Fruit fly (Drosophila melanogaster): ENCODE results near the gene Sirt7.

The Sirt7 gene

dm6 chr3R:29055710-29056109 is at the start of gene Sirt7:
Sirt7 (plus strand) TSS chr3R:29055927.
- TF ChIP-seq CG11617 (GFP tag; optimal IDR thresholded peaks at IDR 0.05) (peak; percentile 11), bab1 (GFP tag; optimal IDR thresholded peaks at IDR 0.05) (no peak), Mnt (GFP tag; optimal IDR thresholded peaks at IDR 0.05) (peak; percentile 5), CG7045 (GFP tag; optimal IDR thresholded peaks at IDR 0.05) (no peak), cic (GFP tag; optimal IDR thresholded peaks at IDR 0.05) (no peak), CG33017 (tag; optimal IDR thresholded peaks at IDR 0.05) (peak; percentile 13), CG7101 (tag; optimal IDR thresholded peaks at IDR 0.05) (no peak), kay (GFP tag; ENCODE audit: borderline replicate concordance) (no peak), CG12768 (GFP tag; optimal IDR thresholded peaks at IDR 0.05) (no peak), CG5204 (GFP tag; optimal IDR thresholded peaks at IDR 0.05) (no peak)

dm6 chr3R:29011144-29011543 is 44.6 kb upstream of the Sirt7 start:
- no peak for TF ChIP-seq Hr96 (GFP tag; optimal IDR thresholded peaks at IDR 0.05)
- TF ChIP-seq ovo (GFP tag; optimal IDR thresholded peaks at IDR 0.05) = no peak
- TF ChIP-seq toe (GFP tag; optimal IDR thresholded peaks at IDR 0.05) = no peak
- no peak for TF ChIP-seq kay (GFP tag; ENCODE audit: borderline replicate concordance)
- no peak for TF ChIP-seq CG14711 (tag; optimal IDR thresholded peaks at IDR 0.05)
- TF ChIP-seq CG5204 (GFP tag; optimal IDR thresholded peaks at IDR 0.05) = no peak
- TF ChIP-seq cnc (optimal IDR thresholded peaks at IDR 0.05) = no peak
- no peak for TF ChIP-seq CG12768 (GFP tag; optimal IDR thresholded peaks at IDR 0.05)
- TF ChIP-seq CG7101 (tag; optimal IDR thresholded peaks at IDR 0.05) = no peak
- no peak for TF ChIP-seq cic (GFP tag; optimal IDR thresholded peaks at IDR 0.05)
- TF ChIP-seq CG1620 (GFP tag; optimal IDR thresholded peaks at IDR 0.05) = no peak
- no peak for TF ChIP-seq Crg-1 (GFP tag; optimal IDR thresholded peaks at IDR 0.05)
- no peak for TF ChIP-seq pad (GFP tag; optimal IDR thresholded peaks at IDR 0.05)

- no peak for TF ChIP-seq pad (GFP tag; optimal IDR thresholded peaks at IDR 0.05)
- no peak for TF ChIP-seq toe (GFP tag; optimal IDR thresholded peaks at IDR 0.05)
- TF ChIP-seq Mnt (GFP tag; optimal IDR thresholded peaks at IDR 0.05) = no peak
- no peak for TF ChIP-seq ovo (GFP tag; optimal IDR thresholded peaks at IDR 0.05)
- TF ChIP-seq cnc (optimal IDR thresholded peaks at IDR 0.05) = no peak
Measured at dm6 chr3R:29020366-29020765, 35.4 kb upstream of the Sirt7 start, which contains the start of gene wat. wat (minus strand) TSS chr3R:29020406.

DNA sequence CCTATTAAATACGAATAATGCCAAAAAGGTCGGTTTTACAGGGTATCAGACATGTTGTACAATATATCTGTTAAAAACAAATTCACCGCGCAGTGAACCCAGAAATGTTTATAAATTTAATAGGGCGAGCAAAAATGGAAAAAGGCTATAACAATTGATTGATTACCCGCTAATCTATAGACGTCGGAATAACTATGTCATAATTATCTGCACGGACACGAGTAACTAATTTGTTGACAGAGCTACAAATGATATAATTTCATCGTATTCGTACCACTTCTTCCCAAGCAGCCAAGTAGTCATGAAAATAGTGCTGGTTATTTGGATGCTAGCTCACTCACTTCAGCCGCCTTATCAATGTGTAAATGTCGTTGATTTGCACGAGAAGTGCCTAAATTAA is 31.1 kb upstream of the Sirt7 start, which contains the start of gene CG14518:
CG14518 (plus strand) TSS at position 301 of the 400 bp plus-strand sequence.
- no peak for TF ChIP-seq CG11617 (GFP tag; optimal IDR thresholded peaks at IDR 0.05)
- no peak for TF ChIP-seq Hr96 (GFP tag; optimal IDR thresholded peaks at IDR 0.05)
- no peak for TF ChIP-seq CG33017 (tag; optimal IDR thresholded peaks at IDR 0.05)
- TF ChIP-seq CG14711 (tag; optimal IDR thresholded peaks at IDR 0.05) = no peak
- TF ChIP-seq Clk (GFP tag; optimal IDR thresholded peaks at IDR 0.05) = no peak
- TF ChIP-seq kay (GFP tag; ENCODE audit: borderline replicate concordance) = no peak
- TF ChIP-seq cic (GFP tag; optimal IDR thresholded peaks at IDR 0.05) = no peak
- no peak for TF ChIP-seq toe (GFP tag; optimal IDR thresholded peaks at IDR 0.05)
- no peak for TF ChIP-seq CG7045 (GFP tag; optimal IDR thresholded peaks at IDR 0.05)
- no peak for TF ChIP-seq CG1620 (GFP tag; optimal IDR thresholded peaks at IDR 0.05)
- TF ChIP-seq Crg-1 (GFP tag; optimal IDR thresholded peaks at IDR 0.05) = no peak
- TF ChIP-seq tj (GFP tag; optimal IDR thresholded peaks at IDR 0.05) = no peak
- no peak for TF ChIP-seq pad (GFP tag; optimal IDR thresholded peaks at IDR 0.05)
- TF ChIP-seq CG7101 (tag; optimal IDR thresholded peaks at IDR 0.05) = no peak
- no peak for TF ChIP-seq ovo (GFP tag; optimal IDR thresholded peaks at IDR 0.05)
- no peak for TF ChIP-seq Mnt (GFP tag; optimal IDR thresholded peaks at IDR 0.05)
- TF ChIP-seq CG5204 (GFP tag; optimal IDR thresholded peaks at IDR 0.05) = no peak
- TF ChIP-seq CG12768 (GFP tag; optimal IDR thresholded peaks at IDR 0.05) = no peak
- TF ChIP-seq cnc (optimal IDR thresholded peaks at IDR 0.05) = no peak

DNA sequence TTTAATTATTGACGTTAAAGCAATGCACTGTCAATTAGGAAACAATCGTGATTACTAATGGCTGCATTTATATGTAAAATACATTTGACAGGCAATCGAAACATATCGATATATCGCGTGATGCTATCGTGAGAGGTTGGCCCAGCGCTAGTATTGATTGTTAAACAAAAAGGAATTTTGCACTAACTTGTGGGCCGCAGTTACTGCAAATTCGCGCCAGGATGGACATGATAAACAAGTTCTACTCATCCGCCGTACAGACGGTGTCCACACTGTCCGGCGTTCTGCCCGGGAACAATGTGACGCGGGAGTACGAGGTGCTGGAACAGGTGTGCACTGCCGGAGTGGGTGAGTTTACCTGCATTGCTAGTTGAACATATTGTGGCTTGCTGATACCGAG is 28.6 kb upstream of the Sirt7 start, which contains the start of the genes eIF4E6 and CG1951:
eIF4E6 (minus strand) TSS at position 53 of the 400 bp plus-strand sequence.
CG1951 (plus strand) TSS at position 115 of the 400 bp plus-strand sequence.
- TF ChIP-seq CG33017 (tag; optimal IDR thresholded peaks at IDR 0.05) (no peak), bab1 (GFP tag; optimal IDR thresholded peaks at IDR 0.05) (peak; percentile 57), Crg-1 (GFP tag; optimal IDR thresholded peaks at IDR 0.05) (no peak)

DNA sequence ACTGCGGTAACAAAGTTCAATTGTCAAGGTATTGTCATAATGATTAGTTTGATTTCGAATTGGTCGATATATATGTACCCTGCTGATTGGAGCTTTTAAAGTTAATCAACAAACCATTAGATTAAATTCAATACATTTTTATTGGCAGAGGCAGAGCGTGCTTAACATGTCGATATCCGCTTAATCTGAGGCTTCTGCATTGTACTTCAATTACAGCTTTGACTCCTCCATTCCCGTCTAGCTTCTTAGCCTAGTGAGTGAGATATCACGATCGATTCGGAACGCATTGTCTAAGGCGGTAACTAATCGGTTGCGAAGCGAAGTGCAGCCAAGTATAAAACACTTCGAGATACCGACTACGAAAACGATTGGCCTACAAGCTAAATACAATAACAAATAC is 23.2 kb upstream of the Sirt7 start, which contains the start of gene Ssl2:
Ssl2 (minus strand) TSS at position 101 of the 400 bp plus-strand sequence.
- TF ChIP-seq cic (GFP tag; optimal IDR thresholded peaks at IDR 0.05) = no peak
- no peak for TF ChIP-seq tj (GFP tag; optimal IDR thresholded peaks at IDR 0.05)
- no peak for TF ChIP-seq CG33017 (tag; optimal IDR thresholded peaks at IDR 0.05)
- no peak for TF ChIP-seq pad (GFP tag; optimal IDR thresholded peaks at IDR 0.05)
- no peak for TF ChIP-seq ovo (GFP tag; optimal IDR thresholded peaks at IDR 0.05)
- no peak for TF ChIP-seq Clk (GFP tag; optimal IDR thresholded peaks at IDR 0.05)
- no peak for TF ChIP-seq CG7045 (GFP tag; optimal IDR thresholded peaks at IDR 0.05)
- no peak for TF ChIP-seq CG1620 (GFP tag; optimal IDR thresholded peaks at IDR 0.05)
- no peak for TF ChIP-seq CG14711 (tag; optimal IDR thresholded peaks at IDR 0.05)
- TF ChIP-seq toe (GFP tag; optimal IDR thresholded peaks at IDR 0.05) = no peak
- no peak for TF ChIP-seq Hr96 (GFP tag; optimal IDR thresholded peaks at IDR 0.05)
- no peak for TF ChIP-seq cnc (optimal IDR thresholded peaks at IDR 0.05)
- TF ChIP-seq Crg-1 (GFP tag; optimal IDR thresholded peaks at IDR 0.05) = no peak
- no peak for TF ChIP-seq bab1 (GFP tag; optimal IDR thresholded peaks at IDR 0.05)
- no peak for TF ChIP-seq kay (GFP tag; ENCODE audit: borderline replicate concordance)
- TF ChIP-seq CG11617 (GFP tag; optimal IDR thresholded peaks at IDR 0.05) = no peak
- TF ChIP-seq CG7101 (tag; optimal IDR thresholded peaks at IDR 0.05) = no peak
- no peak for TF ChIP-seq CG5204 (GFP tag; optimal IDR thresholded peaks at IDR 0.05)
- no peak for TF ChIP-seq Mnt (GFP tag; optimal IDR thresholded peaks at IDR 0.05)
- no peak for TF ChIP-seq CG12768 (GFP tag; optimal IDR thresholded peaks at IDR 0.05)

Data from whole organism, adult.